Worm (Caenorhabditis elegans): Measurements from ENCODE around the gene lgc-31.

DNA sequence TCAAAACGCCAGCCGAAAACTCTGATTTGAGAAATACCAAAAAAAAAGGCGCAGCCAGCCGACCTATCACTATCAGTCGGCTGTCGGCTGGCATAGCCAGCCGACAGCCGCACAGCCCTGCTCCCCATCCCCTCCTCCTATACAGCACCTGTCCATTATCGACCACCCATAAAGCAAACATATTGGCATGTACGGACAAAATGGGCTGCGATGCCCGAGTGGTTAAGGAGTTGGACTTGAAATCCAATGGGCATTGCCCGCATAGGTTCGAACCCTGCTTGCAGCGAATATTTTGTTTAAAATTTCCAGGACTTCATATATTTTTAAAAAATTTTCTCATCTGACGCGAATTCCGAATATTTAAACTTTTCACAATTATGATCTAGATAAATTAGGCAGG is 28.6 kb upstream of the lgc-31 start:
- TF ChIP-seq crh-2 (tag; optimal IDR thresholded peaks at IDR 0.05): no peak
- TF ChIP-seq lsy-2 (tag; optimal IDR thresholded peaks at IDR 0.05): no peak
- no peak for TF ChIP-seq ztf-4 (tag; optimal IDR thresholded peaks at IDR 0.05)
- no peak for TF ChIP-seq ztf-11 (tag; optimal IDR thresholded peaks at IDR 0.05)
- TF ChIP-seq unc-62 (GFP tag; optimal IDR thresholded peaks at IDR 0.05): no peak
- no peak for TF ChIP-seq ceh-82 (tag; optimal IDR thresholded peaks at IDR 0.05)
- no peak for TF ChIP-seq snpc-4 (tag; optimal IDR thresholded peaks at IDR 0.05)
- TF ChIP-seq blmp-1 (tag; optimal IDR thresholded peaks at IDR 0.05; ENCODE audit: insufficient read depth): no peak
- TF ChIP-seq nhr-21 (tag; optimal IDR thresholded peaks at IDR 0.05): no peak
- no peak for TF ChIP-seq zag-1 (tag; optimal IDR thresholded peaks at IDR 0.05)
- TF ChIP-seq sem-4 (tag; optimal IDR thresholded peaks at IDR 0.05): no peak
- no peak for TF ChIP-seq elt-1 (tag; optimal IDR thresholded peaks at IDR 0.05)
- TF ChIP-seq alr-1 (tag; optimal IDR thresholded peaks at IDR 0.05): no peak
- no peak for TF ChIP-seq nhr-11 (tag; optimal IDR thresholded peaks at IDR 0.05)
